Worm (Caenorhabditis elegans) whole organism, L1 larva: Measurements from ENCODE around the gene vps-32.1.
"Not testable (repeated sequence)": the region's sequence is repeated elsewhere in the genome, so short reads cannot be mapped to it uniquely, and the experiment has no call there.

Experiments used
- C16A3.4 ChIP-seq: fragments of 150-350 bp; optimal IDR thresholded peaks from 2 replicates; lab custom pipeline; 2014; ENCODE audit warnings: missing biosample characterization, missing genetic modification characterization
- C34B4.2 ChIP-seq: sonication (generic microtip); optimal IDR thresholded peaks from 2 replicates; lab custom pipeline; 2017; ENCODE audit warnings: mild to moderate bottlenecking, missing genetic modification characterization, missing compliant biosample characterization
- F16B12.6 ChIP-seq: fragments of 150-350 bp; optimal IDR thresholded peaks from 2 replicates; lab custom pipeline; 2014; ENCODE audit warnings: missing biosample characterization, missing genetic modification characterization
- aha-1 ChIP-seq: fragments of 150-350 bp; optimal IDR thresholded peaks from 2 replicates; lab custom pipeline; 2014; ENCODE audit warnings: missing biosample characterization, missing genetic modification characterization
- alr-1 ChIP-seq: fragments of 200-800 bp; sonication (Bioruptor generic); optimal IDR thresholded peaks from 2 replicates; lab custom pipeline; 2018; ENCODE audit warnings: borderline replicate concordance, mild to moderate bottlenecking, missing genetic modification characterization, missing compliant biosample characterization
- ama-1 ChIP-seq: fragments of 150-350 bp; optimal IDR thresholded peaks from 2 replicates; lab custom pipeline; 2014
- blmp-1 ChIP-seq: fragments of 150-350 bp; optimal IDR thresholded peaks from 2 replicates; lab custom pipeline; 2014; ENCODE audit warnings: missing biosample characterization, missing genetic modification characterization
- ceh-88 ChIP-seq: fragments of 200-800 bp; sonication (Bioruptor generic); IDR thresholded peaks from 2 replicates; pipeline ENCODE4 v1.3.6; 2022; ENCODE audit warnings: missing genetic modification characterization, missing compliant biosample characterization
- dsc-1 ChIP-seq: sonication (generic microtip); optimal IDR thresholded peaks from 2 replicates; lab custom pipeline; 2016; ENCODE audit warnings: mild to moderate bottlenecking, missing genetic modification characterization, missing compliant biosample characterization
- efl-1 ChIP-seq, 4 experiments: fragments of 150-350 bp; optimal IDR thresholded peaks in 3 of 4; peaks in 1 of 4; 1 replicate in 1 of 4; 2 replicates in 3 of 4; lab custom pipeline; 2014; ENCODE audit warnings: missing biosample characterization in 2 of 4, missing genetic modification characterization in 2 of 4, missing genetic modification reagents in 2 of 4
- efl-3 ChIP-seq: fragments of 200-800 bp; sonication (Bioruptor generic); optimal IDR thresholded peaks from 2 replicates; lab custom pipeline; 2018; ENCODE audit warnings: mild to moderate bottlenecking, missing genetic modification characterization, missing compliant biosample characterization
- egl-27 ChIP-seq, 2 experiments: fragments of 150-350 bp in 1 of 2; sonication (generic microtip); optimal IDR thresholded peaks; 3 replicates each; lab custom pipeline; 2017 to 2018; ENCODE audit warnings: missing biosample characterization in 2 of 2, missing genetic modification characterization in 2 of 2, missing genetic modification reagents in 2 of 2
- elt-3 ChIP-seq, 6 experiments: fragments of 150-350 bp in 1 of 6; sonication (generic microtip); optimal IDR thresholded peaks; 2 replicates each; lab custom pipeline; 2017 to 2018; ENCODE audit warnings: missing biosample characterization in 6 of 6, missing genetic modification characterization in 6 of 6, inconsistent platforms in 1 of 6
- ets-5 ChIP-seq: fragments of 200-800 bp; sonication (Bioruptor generic); IDR thresholded peaks from 2 replicates; pipeline ENCODE4 v1.3.6; 2022; ENCODE audit warnings: missing genetic modification characterization, missing compliant biosample characterization
- hpl-2 ChIP-seq: fragments of 150-350 bp; optimal IDR thresholded peaks from 2 replicates; lab custom pipeline; 2014; ENCODE audit warnings: missing biosample characterization, missing genetic modification reagents, missing genetic modification characterization
- irx-1 ChIP-seq: sonication (generic microtip); optimal IDR thresholded peaks from 2 replicates; lab custom pipeline; 2016; ENCODE audit warnings: missing genetic modification characterization, missing compliant biosample characterization
- lin-14 ChIP-seq: fragments of 200-800 bp; sonication (Bioruptor generic); optimal IDR thresholded peaks from 2 replicates; lab custom pipeline; 2018; ENCODE audit warnings: mild to moderate bottlenecking, missing genetic modification characterization, moderate library complexity, missing compliant biosample characterization
- lin-15B ChIP-seq: fragments of 150-350 bp; sonication (generic microtip); optimal IDR thresholded peaks from 3 replicates; lab custom pipeline; 2014; ENCODE audit warnings: missing biosample characterization, missing genetic modification characterization
- lin-35 ChIP-seq, 2 experiments: fragments of 150-350 bp; optimal IDR thresholded peaks; 2 replicates each; lab custom pipeline; 2014; ENCODE audit warnings: missing biosample characterization in 2 of 2, missing genetic modification characterization in 2 of 2, missing genetic modification reagents in 2 of 2
- lsy-2 ChIP-seq, 2 experiments: fragments of 150-350 bp; optimal IDR thresholded peaks; 2 replicates each; lab custom pipeline; 2014; ENCODE audit warnings: missing biosample characterization in 2 of 2, missing genetic modification characterization in 2 of 2
- mef-2 ChIP-seq: fragments of 150-350 bp; optimal IDR thresholded peaks from 2 replicates; lab custom pipeline; 2014; ENCODE audit warnings: missing biosample characterization, missing genetic modification characterization
- nhr-20 ChIP-seq: sonication (generic microtip); optimal IDR thresholded peaks from 2 replicates; lab custom pipeline; 2016; ENCODE audit warnings: mild to moderate bottlenecking, missing genetic modification characterization, missing compliant biosample characterization
- nhr-71 ChIP-seq: sonication (generic microtip); optimal IDR thresholded peaks from 2 replicates; lab custom pipeline; 2016; ENCODE audit warnings: mild to moderate bottlenecking, missing genetic modification characterization, moderate library complexity, missing compliant biosample characterization
- nhr-76 ChIP-seq: sonication (generic microtip); optimal IDR thresholded peaks from 2 replicates; lab custom pipeline; 2017; ENCODE audit warnings: missing biosample characterization, missing genetic modification characterization
- nhr-85 ChIP-seq: sonication (generic microtip); peaks from one replicate; lab custom pipeline; 2016; ENCODE audit warnings: missing genetic modification characterization, inconsistent platforms, missing compliant biosample characterization
- skn-1 ChIP-seq: fragments of 150-350 bp; optimal IDR thresholded peaks from 2 replicates; lab custom pipeline; 2014; ENCODE audit warnings: missing biosample characterization, missing genetic modification characterization
- snpc-4 ChIP-seq: fragments of 150-350 bp; optimal IDR thresholded peaks from 2 replicates; lab custom pipeline; 2014; ENCODE audit warnings: missing biosample characterization, missing genetic modification characterization
- snu-23 ChIP-seq: sonication (generic microtip); optimal IDR thresholded peaks from 2 replicates; lab custom pipeline; 2016; ENCODE audit warnings: missing genetic modification characterization, missing compliant biosample characterization
- sup-37 ChIP-seq: fragments of 200-800 bp; sonication (Bioruptor generic); optimal IDR thresholded peaks from 2 replicates; lab custom pipeline; 2018; ENCODE audit warnings: mild to moderate bottlenecking, missing genetic modification characterization, missing compliant biosample characterization
- tlp-1 ChIP-seq: fragments of 150-350 bp; optimal IDR thresholded peaks from 2 replicates; lab custom pipeline; 2014; ENCODE audit warnings: missing biosample characterization, missing genetic modification characterization
- unc-30 ChIP-seq: sonication (generic microtip); optimal IDR thresholded peaks from 2 replicates; lab custom pipeline; 2017; ENCODE audit warnings: missing biosample characterization, missing genetic modification characterization
- unc-86 ChIP-seq: sonication (generic microtip); optimal IDR thresholded peaks from 2 replicates; lab custom pipeline; 2016; ENCODE audit warnings: missing genetic modification characterization, missing compliant biosample characterization
- vab-15 ChIP-seq: sonication (generic microtip); optimal IDR thresholded peaks from 2 replicates; lab custom pipeline; 2017; ENCODE audit warnings: missing genotype, mild to moderate bottlenecking, missing genetic modification characterization, missing compliant biosample characterization
- ztf-11 ChIP-seq, 2 experiments: sonication (generic microtip); optimal IDR thresholded peaks; 2 replicates each; lab custom pipeline; 2016 to 2017; ENCODE audit warnings: missing genetic modification characterization in 2 of 2, missing biosample characterization in 1 of 2, missing compliant biosample characterization in 1 of 2
- ztf-4 ChIP-seq: fragments of 150-350 bp; optimal IDR thresholded peaks from 2 replicates; lab custom pipeline; 2014; ENCODE audit warnings: missing biosample characterization, missing genetic modification characterization

vps-32.1 gene

DNA sequence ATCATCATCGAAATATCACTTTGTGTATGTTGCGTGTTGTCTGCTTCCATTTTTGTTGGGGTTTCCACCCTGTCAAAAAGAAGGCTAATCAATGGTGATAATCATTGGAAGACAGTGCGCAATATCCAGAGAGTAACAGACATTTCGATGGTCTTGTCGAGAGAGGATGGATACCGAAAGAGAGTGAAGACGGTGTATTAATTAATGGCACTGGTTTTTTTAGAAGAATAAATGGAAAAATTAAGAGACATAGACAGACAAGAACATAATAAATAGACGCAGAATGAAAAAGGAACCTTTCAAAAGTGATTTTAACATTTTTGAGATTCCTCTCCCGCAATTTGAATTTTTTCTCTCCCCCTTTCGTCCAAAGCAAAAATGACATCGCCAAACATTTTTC, 29.5 kb downstream of the vps-32.1 start:
- no peak for TF ChIP-seq F16B12.6 (tag; lab: Kevin White, UChicago)
- TF ChIP-seq lin-14 (GFP tag; lab: Kevin White, UChicago), result peak; percentile 30
- TF ChIP-seq vab-15 (tag; lab: Kevin White, UChicago), result peak; percentile 27
- TF ChIP-seq lin-15B (tag; lab: Kevin White, UChicago), result no peak
- peak; percentile 73 for TF ChIP-seq blmp-1
- TF ChIP-seq nhr-71 (tag; lab: Kevin White, UChicago), result peak; percentile 12
- TF ChIP-seq snu-23, result peak; percentile 21
- TF ChIP-seq tlp-1 (tag; lab: Kevin White, UChicago), result no peak
- peak in 1 of 2 experiments; percentile 32 for TF ChIP-seq lsy-2 (tag; optimal IDR thresholded peaks at IDR 0.05; lab: Kevin White, UChicago)
- TF ChIP-seq C16A3.4 (tag; lab: Kevin White, UChicago), result no peak
- peak in 1 of 2 experiments; percentile 13 for TF ChIP-seq lin-35 (GFP tag; optimal IDR thresholded peaks at IDR 0.05; lab: Kevin White, UChicago)
- TF ChIP-seq irx-1, result no peak
- TF ChIP-seq ceh-88, result no peak
- TF ChIP-seq mef-2 (tag; lab: Kevin White, UChicago), result no peak
- no peak for TF ChIP-seq alr-1 (tag; lab: Kevin White, UChicago)
- TF ChIP-seq nhr-85, result peak; percentile 86
- no peak for TF ChIP-seq ztf-11 (tag; optimal IDR thresholded peaks at IDR 0.05; lab: Kevin White, UChicago)
- TF ChIP-seq ztf-4, result no peak
- TF ChIP-seq nhr-20 (tag; lab: Kevin White, UChicago), result peak; percentile 5
- peak in 3 of 6 experiments; percentile 21 to 79 (median 24) for TF ChIP-seq elt-3 (tag; optimal IDR thresholded peaks at IDR 0.05; lab: Kevin White, UChicago)
- TF ChIP-seq ama-1, result no peak
- TF ChIP-seq ets-5 (GFP tag; lab: Robert Waterston, UW), result no peak

DNA sequence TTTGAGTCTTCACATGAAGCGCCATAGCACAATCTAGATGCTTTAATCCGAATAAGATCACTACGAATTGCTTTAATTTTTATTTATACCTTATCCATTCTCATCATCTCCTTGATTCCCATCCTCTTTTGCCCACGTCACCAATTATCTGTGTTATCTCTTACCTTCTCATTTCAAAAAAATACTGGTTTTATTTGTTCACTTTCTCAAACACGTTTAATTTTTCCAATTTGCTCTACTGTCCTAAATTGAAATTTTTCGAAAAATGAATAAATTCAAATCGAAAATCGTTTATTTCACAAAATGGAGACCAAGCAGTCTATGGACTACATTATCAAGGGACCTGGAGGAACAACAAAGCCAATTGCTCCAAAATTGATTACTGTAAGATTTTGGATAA, 32.4 kb downstream of the vps-32.1 start, which contains the start of gene F54H5.3:
TSS of gene F54H5.3 (plus strand) at position 301 of the 400 bp plus-strand sequence.
- no peak for TF ChIP-seq efl-1 (optimal IDR thresholded peaks at IDR 0.05; lab: Kevin White, UChicago)
- no peak for TF ChIP-seq efl-1 (GFP tag; optimal IDR thresholded peaks at IDR 0.05 in 1 of 2; lab: Kevin White, UChicago)
- TF ChIP-seq dsc-1 (tag; lab: Kevin White, UChicago), result no peak
- no peak for TF ChIP-seq unc-86
- TF ChIP-seq aha-1 (tag; lab: Kevin White, UChicago), result no peak
- no peak for TF ChIP-seq blmp-1
- TF ChIP-seq nhr-76 (tag; lab: Kevin White, UChicago), result no peak
- no peak for TF ChIP-seq C34B4.2 (tag; lab: Kevin White, UChicago)
- TF ChIP-seq sup-37, result no peak
- TF ChIP-seq unc-30 (tag; lab: Kevin White, UChicago), result no peak
- TF ChIP-seq efl-3 (GFP tag; lab: Kevin White, UChicago), result no peak
- no peak for TF ChIP-seq C16A3.4 (tag; lab: Kevin White, UChicago)
- no peak for TF ChIP-seq egl-27 (tag; optimal IDR thresholded peaks at IDR 0.05; lab: Kevin White, UChicago)
- TF ChIP-seq skn-1 (tag; lab: Kevin White, UChicago), result no peak

DNA sequence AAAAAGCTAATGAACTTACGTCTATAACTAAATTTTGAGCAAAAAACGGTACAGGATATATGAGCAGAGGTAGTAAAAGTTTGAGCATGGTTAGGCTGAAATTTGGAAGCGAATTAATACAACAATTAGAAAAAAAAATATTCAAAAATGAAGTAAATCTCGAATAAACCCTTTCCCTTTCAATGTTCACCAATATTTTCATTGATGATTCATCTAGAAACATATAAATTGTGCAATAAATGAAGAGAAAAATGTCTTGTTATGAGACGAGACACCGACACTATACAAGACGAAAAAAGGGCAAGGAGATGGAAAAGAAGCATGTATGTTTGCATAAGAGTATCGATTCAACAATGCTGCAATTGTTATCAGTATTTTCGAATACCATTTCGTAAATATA, 35.8 kb downstream of the vps-32.1 start, which contains the start of gene F54H5.14:
TSS of gene F54H5.14 (minus strand) at position 101 of the 400 bp plus-strand sequence.
- TF ChIP-seq snpc-4 (tag; lab: Kevin White, UChicago) (no peak), irx-1 (no peak), aha-1 (tag; lab: Kevin White, UChicago) (no peak), alr-1 (tag; lab: Kevin White, UChicago) (no peak), lsy-2 (tag; optimal IDR thresholded peaks at IDR 0.05; lab: Kevin White, UChicago) (no peak)

DNA sequence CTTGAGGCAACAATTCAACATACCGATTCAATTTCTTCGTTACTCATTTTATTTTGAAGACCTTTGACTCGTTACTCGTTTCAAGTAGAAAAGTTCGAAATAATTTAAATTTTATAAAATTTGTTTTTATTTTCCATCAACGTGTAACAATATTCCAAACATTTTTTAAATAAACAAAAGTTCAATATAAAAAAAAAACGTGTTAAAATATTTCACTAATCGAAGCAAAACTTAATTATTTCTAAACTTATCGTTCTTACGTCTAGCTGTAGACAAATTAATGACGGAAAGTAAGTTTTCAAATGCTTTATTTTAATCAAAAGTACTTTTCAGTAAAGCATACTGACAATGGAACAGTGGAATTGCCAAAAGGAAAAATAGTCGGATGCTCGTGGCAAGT, 37.7 kb downstream of the vps-32.1 start, which contains the start of the genes F54H5.5 and F54H5.2:
TSS of gene F54H5.5 (minus strand) at position 101 of the 400 bp plus-strand sequence.
TSS of gene F54H5.2 (plus strand) at position 303 of the 400 bp plus-strand sequence.
- not testable (repeated sequence) for TF ChIP-seq efl-1 (optimal IDR thresholded peaks at IDR 0.05; lab: Kevin White, UChicago); efl-1 (GFP tag; optimal IDR thresholded peaks at IDR 0.05 in 1 of 2; lab: Kevin White, UChicago); hpl-2 (GFP tag; lab: Kevin White, UChicago); lin-14 (GFP tag; lab: Kevin White, UChicago)
